Fruit fly (Drosophila melanogaster) whole organism, prepupa: ENCODE data around the gene gt.

ENCODE experiments used
- CG10631 ChIP-seq: fragments of 200-800 bp; sonication (Bioruptor generic); optimal IDR thresholded peaks from 2 replicates; lab custom pipeline; 2016; ENCODE audit warnings: missing biosample characterization, missing genetic modification characterization
- CG6163 ChIP-seq: fragments of 200-800 bp; sonication (Bioruptor generic); IDR thresholded peaks from 3 replicates; pipeline ENCODE4 v1.3.6; 2022; ENCODE audit warnings: missing biosample characterization, missing genetic modification characterization
- CG6276 ChIP-seq: fragments of 200-800 bp; sonication (Bioruptor generic); optimal IDR thresholded peaks from 2 replicates; lab custom pipeline; 2017; ENCODE audit warnings: missing biosample characterization, mild to moderate bottlenecking, missing genetic modification characterization
- CG7368 ChIP-seq: fragments of 200-800 bp; sonication (Bioruptor generic); optimal IDR thresholded peaks from 3 replicates; lab custom pipeline; 2016; ENCODE audit warnings: missing biosample characterization, missing genetic modification characterization
- Eip78C ChIP-seq: fragments of 200-800 bp; sonication (Bioruptor generic); peaks from one replicate; lab custom pipeline; 2016; ENCODE audit warnings: missing biosample characterization, missing genetic modification characterization
- Gug ChIP-seq: fragments of 200-800 bp; sonication (Bioruptor generic); IDR thresholded peaks from 2 replicates; pipeline ENCODE4 v1.3.6; 2022; ENCODE audit warnings: missing biosample characterization, missing genetic modification characterization
- esn ChIP-seq: fragments of 200-800 bp; sonication (Bioruptor generic); optimal IDR thresholded peaks from 2 replicates; lab custom pipeline; 2016; ENCODE audit warnings: missing biosample characterization, mild to moderate bottlenecking, missing genetic modification characterization, moderate library complexity
- svp ChIP-seq: fragments of 200-800 bp; sonication (Bioruptor generic); peaks from one replicate; lab custom pipeline; 2016; ENCODE audit warnings: missing biosample characterization, missing genetic modification characterization

- TF ChIP-seq Eip78C (GFP tag; lab: Kevin White, UChicago): peak; percentile 82
- no peak for TF ChIP-seq CG7368
- peak; percentile 79 for TF ChIP-seq svp
- peak; percentile 44 for TF ChIP-seq CG10631 (GFP tag; lab: Kevin White, UChicago)
- 0 out of 3 replicates have a peak, but pooled peaks have one; percentile 25 for TF ChIP-seq CG6163
- TF ChIP-seq Gug (GFP tag; lab: Robert Waterston, UW): no peak
- peak; percentile 64 for TF ChIP-seq esn (GFP tag; lab: Kevin White, UChicago)
- peak; percentile 10 for TF ChIP-seq CG6276 (GFP tag; lab: Kevin White, UChicago)
These were observed 32.4 kb downstream of the gt start for dm6 chrX:2396204-2396882.
